Worm (Caenorhabditis elegans): ENCODE data around the gene tsp-10.

The tsp-10 gene

ce11 chrII:6721581-6721980, 3.2 kb downstream of the tsp-10 start (continued):
- TF ChIP-seq repo-1 (tag; optimal IDR thresholded peaks at IDR 0.05) (peak; percentile 19), ZK185.1 (tag; optimal IDR thresholded peaks at IDR 0.05; ENCODE audit: poor library complexity, severe bottlenecking) (peak; percentile 32), ztf-3 (GFP tag; optimal IDR thresholded peaks at IDR 0.05) (no peak), cebp-1 (GFP tag; IDR thresholded peaks at IDR 0.05) (no peak), cebp-1 (tag; optimal IDR thresholded peaks at IDR 0.05) (no peak), attf-6 (GFP tag; IDR thresholded peaks at IDR 0.05) (no peak), hlh-26 (GFP tag; conservative IDR thresholded peaks at IDR 0.05) (no peak), ztf-6 (GFP tag; IDR thresholded peaks at IDR 0.05) (no peak), Y53F4B.3 (GFP tag; IDR thresholded peaks at IDR 0.05) (no peak; the same call in 1 of the 2 replicates), F23B12.7 (tag; optimal IDR thresholded peaks at IDR 0.05; ENCODE audit: insufficient read depth) (peak; percentile 75), lir-1 (GFP tag; conservative IDR thresholded peaks at IDR 0.05) (no peak), ceh-79 (tag; optimal IDR thresholded peaks at IDR 0.05) (peak; percentile 38), sptf-2 (GFP tag; optimal IDR thresholded peaks at IDR 0.05) (no peak), D2030.7 (GFP tag; IDR thresholded peaks at IDR 0.05) (peak; percentile 41)

ce11 chrII:6726814-6727213, 8.4 kb downstream of the tsp-10 start:
- TF ChIP-seq pbrm-1 (GFP tag; IDR thresholded peaks at IDR 0.05) (no peak), cebp-2 (GFP tag; IDR thresholded peaks at IDR 0.05) (no peak), akir-1 (GFP tag; optimal IDR thresholded peaks at IDR 0.05) (no peak), hrde-1 (tag; optimal IDR thresholded peaks at IDR 0.05; ENCODE audit: borderline replicate concordance) (no peak), B0261.1 (tag; optimal IDR thresholded peaks at IDR 0.05) (no peak), B0035.1 (tag; optimal IDR thresholded peaks at IDR 0.05) (no peak), let-526 (GFP tag; IDR thresholded peaks at IDR 0.05) (no peak), F57A8.1 (GFP tag; optimal IDR thresholded peaks at IDR 0.05) (no peak), ccch-3 (GFP tag; optimal IDR thresholded peaks at IDR 0.05) (no peak), F10E7.11 (tag; optimal IDR thresholded peaks at IDR 0.05) (no peak), nhr-80 (tag; optimal IDR thresholded peaks at IDR 0.05) (no peak), madf-8 (GFP tag; conservative IDR thresholded peaks at IDR 0.05) (no peak), tbp1 (GFP tag; optimal IDR thresholded peaks at IDR 0.05) (no peak), C17E4.6 (GFP tag; IDR thresholded peaks at IDR 0.05) (no peak), lir-1 (GFP tag; conservative IDR thresholded peaks at IDR 0.05) (no peak), dpl-1 (GFP tag; optimal IDR thresholded peaks at IDR 0.05) (no peak), ets-4 (GFP tag; optimal IDR thresholded peaks at IDR 0.05) (no peak), mxl-1 (tag; optimal IDR thresholded peaks at IDR 0.05) (no peak), rpc-1 (optimal IDR thresholded peaks at IDR 0.05) (no peak), rpc-1 (tag; optimal IDR thresholded peaks at IDR 0.05) (no peak), F23B12.7 (tag; optimal IDR thresholded peaks at IDR 0.05; ENCODE audit: insufficient read depth) (no peak)

DNA sequence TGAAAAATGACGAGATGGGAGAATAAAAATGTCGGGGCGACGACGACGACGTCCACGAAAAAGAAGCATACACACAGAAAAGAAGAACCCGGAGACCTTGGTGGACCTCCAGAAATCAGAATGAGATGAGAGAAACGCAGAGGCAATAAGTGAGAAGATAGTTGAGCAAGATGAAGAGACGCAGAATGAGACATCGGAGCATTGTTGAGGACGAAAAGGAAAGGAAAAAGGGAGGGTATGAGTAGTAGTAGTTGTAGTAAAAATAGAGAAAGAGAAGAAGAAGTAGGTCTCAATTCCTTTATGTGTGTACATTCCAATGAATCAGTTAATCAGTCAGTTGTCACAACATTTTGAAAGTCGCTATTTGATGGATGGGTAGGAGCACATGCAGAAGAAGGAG, 10.9 kb downstream of the tsp-10 start, which contains the start of gene T14B4.8:
TSS of gene T14B4.8 (minus strand) at position 60 of the 400 bp plus-strand sequence.
- peak; percentile 63; the same call in 1 of the 2 replicates for TF ChIP-seq hmg-1.2 (GFP tag; IDR thresholded peaks at IDR 0.05)
- TF ChIP-seq mel-28 (tag; optimal IDR thresholded peaks at IDR 0.05; ENCODE audit: borderline replicate concordance), result no peak

ce11 chrII:6733718-6734117, 15.3 kb downstream of the tsp-10 start, which contains the start of gene T14B4.9:
TSS of gene T14B4.9 (minus strand) at chrII:6733818.
- TF ChIP-seq tbp1 (GFP tag; optimal IDR thresholded peaks at IDR 0.05) (no peak), ztf-6 (GFP tag; IDR thresholded peaks at IDR 0.05) (no peak), efl-1 (GFP tag; optimal IDR thresholded peaks at IDR 0.05) (no peak), ceh-27 (GFP tag; optimal IDR thresholded peaks at IDR 0.05) (no peak), Y53F4B.3 (GFP tag; IDR thresholded peaks at IDR 0.05) (no peak), snpc-3.4 (tag; optimal IDR thresholded peaks at IDR 0.05) (no peak), somi-1 (GFP tag; optimal IDR thresholded peaks at IDR 0.05) (no peak), ceh-91 (GFP tag; IDR thresholded peaks at IDR 0.05) (no peak), tlf-1 (GFP tag; optimal IDR thresholded peaks at IDR 0.05) (no peak), aptf-2 (GFP tag; conservative IDR thresholded peaks at IDR 0.05) (no peak), F57C9.4 (tag; optimal IDR thresholded peaks at IDR 0.05) (no peak), Y79H2A.3 (GFP tag; conservative IDR thresholded peaks at IDR 0.05) (no peak), mel-28 (tag; optimal IDR thresholded peaks at IDR 0.05; ENCODE audit: borderline replicate concordance) (no peak)

Measured in whole organism, young adult.